Fruit fly (Drosophila melanogaster) whole organism, embryonic: ENCODE measurements around the gene Snx17.
A peak's percentile ranks its signal among the peaks of the same experiment; 100 is the strongest.

ENCODE experiments used
- Atf3 ChIP-seq: fragments of 200-800 bp; sonication (Bioruptor generic); optimal IDR thresholded peaks from 3 replicates; lab custom pipeline; 2016; ENCODE audit warnings: missing biosample characterization, missing genetic modification characterization
- Bdp1 ChIP-seq: fragments of 200-800 bp; sonication (Bioruptor generic); optimal IDR thresholded peaks from 3 replicates; lab custom pipeline; 2016; ENCODE audit warnings: missing biosample characterization, missing genetic modification characterization
- Bteb2 ChIP-seq: fragments of 200-800 bp; sonication (Bioruptor generic); optimal IDR thresholded peaks from 2 replicates; lab custom pipeline; 2016; ENCODE audit warnings: missing biosample characterization, missing genetic modification characterization
- CG10274 ChIP-seq: fragments of 200-800 bp; sonication (Bioruptor generic); optimal IDR thresholded peaks from 3 replicates; lab custom pipeline; 2017; ENCODE audit warnings: missing biosample characterization, mild to moderate bottlenecking, missing genetic modification characterization
- CG10959 ChIP-seq: fragments of 200-800 bp; sonication (Bioruptor generic); IDR thresholded peaks from 2 replicates; pipeline ENCODE4 v1.3.6; 2022; ENCODE audit warnings: missing biosample characterization, missing genetic modification characterization
- CG11398 ChIP-seq: fragments of 200-800 bp; sonication (Bioruptor generic); optimal IDR thresholded peaks from 2 replicates; lab custom pipeline; 2016; ENCODE audit warnings: missing biosample characterization, missing genetic modification characterization
- CG11696 ChIP-seq: fragments of 200-800 bp; sonication (Bioruptor generic); IDR thresholded peaks from 2 replicates; pipeline ENCODE4 v1.3.6; 2022; ENCODE audit warnings: missing biosample characterization, missing genetic modification characterization
- CG13624 ChIP-seq: fragments of 200-800 bp; sonication (Bioruptor generic); optimal IDR thresholded peaks from 2 replicates; lab custom pipeline; 2016; ENCODE audit warnings: missing biosample characterization, missing genetic modification characterization
- CG14710 ChIP-seq: fragments of 200-800 bp; sonication (Bioruptor generic); optimal IDR thresholded peaks from 3 replicates; lab custom pipeline; 2019; ENCODE audit warnings: missing biosample characterization, mild to moderate bottlenecking, missing genetic modification characterization, moderate library complexity
- CG1603 ChIP-seq: fragments of 200-800 bp; sonication (Bioruptor generic); optimal IDR thresholded peaks from 2 replicates; lab custom pipeline; 2019; ENCODE audit warnings: missing biosample characterization, mild to moderate bottlenecking, missing genetic modification characterization, moderate library complexity
- CG16863 ChIP-seq: fragments of 200-800 bp; sonication (Bioruptor generic); optimal IDR thresholded peaks from 3 replicates; lab custom pipeline; 2016; ENCODE audit warnings: missing biosample characterization, missing genetic modification characterization
- CG17328 ChIP-seq: fragments of 200-800 bp; sonication (Bioruptor generic); IDR thresholded peaks from 2 replicates; pipeline ENCODE4 v1.3.6; 2022; ENCODE audit warnings: missing biosample characterization, missing genetic modification characterization
- CG17802 ChIP-seq: fragments of 200-800 bp; sonication (Bioruptor generic); optimal IDR thresholded peaks from 2 replicates; lab custom pipeline; 2018; ENCODE audit warnings: missing biosample characterization, mild to moderate bottlenecking, missing genetic modification characterization, moderate library complexity
- CG17912 ChIP-seq: fragments of 200-800 bp; sonication (Bioruptor generic); optimal IDR thresholded peaks from 2 replicates; lab custom pipeline; 2018; ENCODE audit warnings: missing biosample characterization, mild to moderate bottlenecking, missing genetic modification characterization
- CG2712 ChIP-seq: fragments of 200-800 bp; optimal IDR thresholded peaks from 3 replicates; lab custom pipeline; 2019; ENCODE audit warnings: missing biosample characterization, mild to moderate bottlenecking, missing genetic modification characterization, moderate library complexity
- CG30020 ChIP-seq: fragments of 200-800 bp; optimal IDR thresholded peaks from 2 replicates; lab custom pipeline; 2019; ENCODE audit warnings: missing biosample characterization, mild to moderate bottlenecking, missing genetic modification characterization, moderate library complexity
- CG4730 ChIP-seq: fragments of 200-800 bp; sonication (Bioruptor generic); IDR thresholded peaks from 2 replicates; pipeline ENCODE4 v1.3.6; 2022; ENCODE audit warnings: missing biosample characterization, missing genetic modification characterization
- CG7839 ChIP-seq: fragments of 200-800 bp; sonication (Bioruptor generic); optimal IDR thresholded peaks from 3 replicates; lab custom pipeline; 2018; ENCODE audit warnings: missing biosample characterization, mild to moderate bottlenecking, missing genetic modification characterization, moderate library complexity
- Chrac-16 ChIP-seq: fragments of 200-800 bp; sonication (Bioruptor generic); optimal IDR thresholded peaks from 3 replicates; lab custom pipeline; 2016; ENCODE audit warnings: missing biosample characterization, missing genetic modification characterization
- D19B ChIP-seq: fragments of 200-800 bp; sonication (Bioruptor generic); optimal IDR thresholded peaks from 2 replicates; lab custom pipeline; 2017; ENCODE audit warnings: missing biosample characterization, mild to moderate bottlenecking, missing genetic modification characterization
- Dref ChIP-seq: fragments of 200-800 bp; sonication (Bioruptor generic); IDR thresholded peaks from 2 replicates; pipeline ENCODE4 v1.3.6; 2022; ENCODE audit warnings: missing biosample characterization, missing genetic modification characterization
- HmgD ChIP-seq: fragments of 200-800 bp; sonication (Bioruptor generic); optimal IDR thresholded peaks from 3 replicates; lab custom pipeline; 2016; ENCODE audit warnings: missing biosample characterization, missing genetic modification characterization
- Hmr ChIP-seq: fragments of 200-800 bp; sonication (Bioruptor generic); optimal IDR thresholded peaks from 3 replicates; lab custom pipeline; 2017; ENCODE audit warnings: mild to moderate bottlenecking, missing biosample characterization, missing genetic modification reagents, missing genetic modification characterization
- Lim3 ChIP-seq: fragments of 200-800 bp; sonication (Bioruptor generic); IDR thresholded peaks from 2 replicates; pipeline ENCODE4 v1.3.6; 2022; ENCODE audit warnings: missing biosample characterization, missing genetic modification characterization
- Mad ChIP-seq: fragments of 200-800 bp; sonication (Bioruptor generic); optimal IDR thresholded peaks from 2 replicates; lab custom pipeline; 2016; ENCODE audit warnings: missing biosample characterization, missing genetic modification characterization
- Max ChIP-seq: fragments of 200-800 bp; sonication (Bioruptor generic); optimal IDR thresholded peaks from 2 replicates; lab custom pipeline; 2016; ENCODE audit warnings: missing biosample characterization, mild to moderate bottlenecking, missing genetic modification characterization
- Med ChIP-seq: fragments of 200-800 bp; sonication (Bioruptor generic); peaks from one replicate; lab custom pipeline; 2016; ENCODE audit warnings: missing biosample characterization, missing genetic modification characterization, mild to moderate bottlenecking, inconsistent platforms, moderate library complexity
- Meics ChIP-seq: fragments of 200-800 bp; sonication (Bioruptor generic); optimal IDR thresholded peaks from 2 replicates; lab custom pipeline; 2017; ENCODE audit warnings: missing biosample characterization, mild to moderate bottlenecking, missing genetic modification characterization
- Mrtf ChIP-seq: fragments of 200-800 bp; sonication (Bioruptor generic); IDR thresholded peaks from 3 replicates; pipeline ENCODE4 v1.3.6; 2022; ENCODE audit warnings: missing biosample characterization, missing genetic modification characterization
- Sin3A ChIP-seq: fragments of >200 bp; optimal IDR thresholded peaks from 2 replicates; lab custom pipeline; 2018
- caup ChIP-seq: fragments of 200-800 bp; sonication (Bioruptor generic); optimal IDR thresholded peaks from 3 replicates; lab custom pipeline; 2017; ENCODE audit warnings: missing biosample characterization, mild to moderate bottlenecking, missing genetic modification characterization, moderate library complexity; ENCODE audit not compliant: severe bottlenecking
- cwo ChIP-seq: fragments of 200-800 bp; sonication (Bioruptor generic); optimal IDR thresholded peaks from 3 replicates; lab custom pipeline; 2017; ENCODE audit warnings: missing biosample characterization, missing genetic modification characterization, mild to moderate bottlenecking, moderate library complexity, missing genetic modification reagents
- dan ChIP-seq: fragments of 200-800 bp; sonication (Bioruptor generic); IDR thresholded peaks from 2 replicates; pipeline ENCODE4 v1.3.6; 2022; ENCODE audit warnings: missing biosample characterization, missing genetic modification characterization
- emc ChIP-seq: fragments of 200-800 bp; sonication (Bioruptor generic); optimal IDR thresholded peaks from 2 replicates; lab custom pipeline; 2016; ENCODE audit warnings: missing biosample characterization, missing genetic modification characterization
- gem ChIP-seq: fragments of 200-800 bp; sonication (Bioruptor generic); optimal IDR thresholded peaks from 2 replicates; lab custom pipeline; 2019; ENCODE audit warnings: missing biosample characterization, mild to moderate bottlenecking, missing genetic modification characterization, moderate library complexity
- hkb ChIP-seq, 2 experiments: fragments of 200-800 bp in 1 of 2; fragments of >200 bp in 1 of 2; sonication (Bioruptor generic) in 1 of 2; IDR thresholded peaks in 1 of 2; optimal IDR thresholded peaks in 1 of 2; 2 replicates each; pipeline versions ENCODE4 v1.3.6 to Lab custom; 2017 to 2022; ENCODE audit warnings: missing biosample characterization in 1 of 2, missing genetic modification characterization in 1 of 2
- inv ChIP-seq: fragments of 200-800 bp; sonication (Bioruptor generic); IDR thresholded peaks from 2 replicates; pipeline ENCODE4 v1.3.6; 2022; ENCODE audit warnings: missing biosample characterization, missing genetic modification characterization; ENCODE audit not compliant: partially characterized antibody
- ken ChIP-seq: fragments of 200-800 bp; sonication (Bioruptor generic); IDR thresholded peaks from 3 replicates; pipeline ENCODE4 v1.3.6; 2022; ENCODE audit warnings: missing biosample characterization, missing genetic modification characterization
- klu ChIP-seq: fragments of 200-800 bp; sonication (Bioruptor generic); IDR thresholded peaks from 2 replicates; pipeline ENCODE4 v1.3.6; 2022; ENCODE audit warnings: missing biosample characterization, missing genetic modification characterization
- odd ChIP-seq: fragments of 200-800 bp; sonication (Bioruptor generic); optimal IDR thresholded peaks from 2 replicates; lab custom pipeline; 2017; ENCODE audit warnings: missing biosample characterization, mild to moderate bottlenecking, missing genetic modification characterization
- otp ChIP-seq: fragments of 200-800 bp; sonication (Bioruptor generic); IDR thresholded peaks from 3 replicates; pipeline ENCODE4, ENCODE4 v1.3.6; 2022; ENCODE audit warnings: missing biosample characterization, missing genetic modification characterization
- phol ChIP-seq: fragments of 200-800 bp; sonication (Bioruptor generic); optimal IDR thresholded peaks from 3 replicates; lab custom pipeline; 2018; ENCODE audit warnings: missing biosample characterization, mild to moderate bottlenecking, missing genetic modification characterization, moderate library complexity
- pita ChIP-seq: fragments of 200-800 bp; sonication (Bioruptor generic); optimal IDR thresholded peaks from 2 replicates; lab custom pipeline; 2017; ENCODE audit warnings: missing biosample characterization, mild to moderate bottlenecking, missing genetic modification characterization
- pzg ChIP-seq: fragments of 200-800 bp; sonication (Bioruptor generic); optimal IDR thresholded peaks from 3 replicates; lab custom pipeline; 2018; ENCODE audit warnings: missing biosample characterization, mild to moderate bottlenecking, missing genetic modification characterization, moderate library complexity
- row ChIP-seq: fragments of 200-800 bp; sonication (Bioruptor generic); IDR thresholded peaks from 3 replicates; pipeline ENCODE4 v1.3.6; 2022; ENCODE audit warnings: missing biosample characterization, missing genetic modification characterization
- slp2 ChIP-seq: fragments of 200-800 bp; sonication (Bioruptor generic); optimal IDR thresholded peaks from 2 replicates; lab custom pipeline; 2016; ENCODE audit warnings: missing biosample characterization, missing genetic modification characterization
- sr ChIP-seq: fragments of 200-800 bp; sonication (Bioruptor generic); IDR thresholded peaks from 3 replicates; pipeline ENCODE4 v1.3.6; 2022; ENCODE audit warnings: missing biosample characterization, missing genetic modification characterization
- tll ChIP-seq, 2 experiments: fragments of 200-800 bp in 1 of 2; fragments of >200 bp in 1 of 2; sonication (Bioruptor generic) in 1 of 2; optimal IDR thresholded peaks; 2 replicates each; lab custom pipeline; 2017 to 2019; ENCODE audit warnings: missing biosample characterization in 2 of 2, missing genetic modification characterization in 2 of 2, mild to moderate bottlenecking in 1 of 2, moderate library complexity in 1 of 2
- usp ChIP-seq: fragments of >200 bp; optimal IDR thresholded peaks from 2 replicates; lab custom pipeline; 2017; ENCODE audit warnings: missing biosample characterization, missing genetic modification characterization
- yki ChIP-seq: fragments of >200 bp; optimal IDR thresholded peaks from 3 replicates; lab custom pipeline; 2018
- z ChIP-seq: fragments of 200-800 bp; sonication (Bioruptor generic); IDR thresholded peaks from 3 replicates; pipeline ENCODE4 v1.3.6; 2022; ENCODE audit warnings: missing biosample characterization, missing genetic modification characterization
- zen ChIP-seq: fragments of 200-800 bp; sonication (Bioruptor generic); optimal IDR thresholded peaks from 3 replicates; lab custom pipeline; 2018; ENCODE audit warnings: missing biosample characterization, mild to moderate bottlenecking, missing genetic modification characterization, moderate library complexity

The Snx17 gene

DNA sequence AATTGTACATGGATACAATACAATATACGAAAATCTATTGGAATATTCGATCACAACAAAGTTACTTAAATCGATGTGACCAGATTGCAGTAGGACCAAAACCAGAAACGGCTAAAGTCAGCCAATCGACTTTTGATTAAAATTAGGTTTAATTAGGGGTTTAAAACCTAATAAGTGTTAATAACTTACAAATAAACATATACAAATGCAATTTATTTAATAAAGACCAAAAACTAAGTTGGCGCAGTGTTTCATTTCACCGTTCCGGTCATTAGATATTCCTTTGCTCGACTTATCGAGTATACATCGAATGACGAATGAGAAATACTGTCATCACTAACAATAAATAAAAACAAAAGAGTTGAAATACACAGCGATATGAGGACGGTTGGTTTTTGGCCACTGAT lies 43.7 kb upstream of the Snx17 start, which contains the start of the genes bsk and CG31717 (continued):
- TF ChIP-seq Bdp1 (GFP tag; lab: Kevin White, UChicago) (no peak), Max (GFP tag; lab: Kevin White, UChicago) (no peak), Med (GFP tag; lab: Kevin White, UChicago) (peak; percentile 67), Bteb2 (no peak), CG17912 (no peak), pzg (GFP tag; lab: Kevin White, UChicago) (peak; percentile 81), hkb (optimal IDR thresholded peaks at IDR 0.05; lab: Kevin White, UChicago) (no peak), hkb (GFP tag; IDR thresholded peaks at IDR 0.05; lab: Robert Waterston, UW) (no peak), dan (GFP tag; lab: Robert Waterston, UW) (no peak), CG16863 (GFP tag; lab: Kevin White, UChicago) (no peak), CG10959 (GFP tag; lab: Robert Waterston, UW) (no peak), gem (no peak), CG2712 (tag; lab: Kevin White, UChicago) (no peak), Atf3 (no peak), slp2 (GFP tag; lab: Kevin White, UChicago) (no peak), tll (GFP tag; optimal IDR thresholded peaks at IDR 0.05; lab: Kevin White, UChicago) (peak in 1 of 2 experiments; percentile 53), Dref (GFP tag; lab: Robert Waterston, UW) (peak; percentile 71), z (GFP tag; lab: Robert Waterston, UW) (no peak), Mrtf (GFP tag; lab: Robert Waterston, UW) (no peak), HmgD (GFP tag; lab: Kevin White, UChicago) (no peak), Lim3 (GFP tag; lab: Robert Waterston, UW) (no peak), zen (tag; lab: Kevin White, UChicago) (peak; percentile 67), CG17802 (tag; lab: Kevin White, UChicago) (no peak), CG17328 (GFP tag; lab: Robert Waterston, UW) (no peak), Sin3A (lab: Kevin White, UChicago) (peak; percentile 19), CG4730 (no peak), CG11398 (GFP tag; lab: Kevin White, UChicago) (no peak), sr (GFP tag; lab: Robert Waterston, UW) (no peak), CG11696 (GFP tag; lab: Robert Waterston, UW) (no peak), Mad (GFP tag; lab: Kevin White, UChicago) (no peak), CG30020 (tag; lab: Kevin White, UChicago) (peak; percentile 97), usp (no peak), CG14710 (tag; lab: Kevin White, UChicago) (peak; percentile 62), pita (GFP tag; lab: Kevin White, UChicago) (no peak), CG10274 (GFP tag; lab: Kevin White, UChicago) (no peak), yki (lab: Kevin White, UChicago) (no peak), Meics (no peak), CG13624 (GFP tag; lab: Kevin White, UChicago) (no peak), row (peak; percentile 65), phol (peak; percentile 46), inv (GFP tag; lab: Robert Waterston, UW) (no peak), D19B (GFP tag; lab: Kevin White, UChicago) (no peak), caup (GFP tag; lab: Kevin White, UChicago) (no peak), odd (GFP tag; lab: Kevin White, UChicago) (no peak), Hmr (GFP tag; lab: Kevin White, UChicago) (no peak), CG1603 (peak; percentile 93), cwo (GFP tag; lab: Kevin White, UChicago) (no peak), otp (no peak), ken (GFP tag; lab: Robert Waterston, UW) (no peak), emc (GFP tag; lab: Kevin White, UChicago) (no peak), Chrac-16 (no peak), CG7839 (tag; lab: Kevin White, UChicago) (no peak), klu (GFP tag; lab: Robert Waterston, UW) (no peak)
